Worm (Caenorhabditis elegans) whole organism, young adult: ENCODE results near the gene F54F11.1.

Source experiments
- B0035.1 ChIP-seq: sonication (generic microtip); optimal IDR thresholded peaks from 2 replicates; lab custom pipeline; 2016; ENCODE audit warnings: missing genetic modification characterization, mild to moderate bottlenecking, missing compliant biosample characterization, missing genotype, missing genetic modification reagents
- B0336.3 ChIP-seq: fragments of 200-800 bp; sonication (Bioruptor generic); IDR thresholded peaks from 2 replicates; pipeline ENCODE4 v1.3.6; 2022; ENCODE audit warnings: missing genetic modification characterization, missing compliant biosample characterization
- F22D6.2 ChIP-seq: sonication (generic microtip); optimal IDR thresholded peaks from 2 replicates; lab custom pipeline; 2016; ENCODE audit warnings: mild to moderate bottlenecking, missing genetic modification characterization, missing compliant biosample characterization
- F49E8.2 ChIP-seq: sonication (generic microtip); optimal IDR thresholded peaks from 3 replicates; lab custom pipeline; 2017; ENCODE audit warnings: missing genetic modification characterization, mild to moderate bottlenecking, missing compliant biosample characterization, antibody characterized with exemption, moderate library complexity; ENCODE audit not compliant: insufficient read depth
- Y56A3A.18 ChIP-seq: fragments of 200-800 bp; sonication (Bioruptor generic); IDR thresholded peaks from 2 replicates; pipeline ENCODE4 v1.3.6; 2022; ENCODE audit warnings: missing genetic modification reagents, missing genetic modification characterization, missing compliant biosample characterization
- atf-7 ChIP-seq: sonication (generic microtip); optimal IDR thresholded peaks from 2 replicates; lab custom pipeline; 2017; ENCODE audit warnings: mild to moderate bottlenecking, missing genetic modification characterization, missing compliant biosample characterization
- attf-5 ChIP-seq: fragments of 200-800 bp; sonication (Bioruptor generic); optimal IDR thresholded peaks from 2 replicates; lab custom pipeline; 2018; ENCODE audit warnings: mild to moderate bottlenecking, missing genetic modification characterization, missing compliant biosample characterization
- cebp-1 ChIP-seq, 2 experiments: fragments of 200-800 bp in 1 of 2; sonication (Bioruptor generic) in 1 of 2; sonication (generic microtip) in 1 of 2; IDR thresholded peaks in 1 of 2; optimal IDR thresholded peaks in 1 of 2; 2 replicates each; pipeline versions ENCODE4 v1.3.6 to Lab custom; 2017 to 2022; ENCODE audit warnings: missing compliant biosample characterization in 2 of 2, missing genetic modification characterization in 2 of 2, mild to moderate bottlenecking in 1 of 2, missing genetic modification reagents in 1 of 2, moderate library complexity in 1 of 2
- ceh-40 ChIP-seq: fragments of 200-800 bp; sonication (Bioruptor generic); IDR thresholded peaks from 2 replicates; pipeline ENCODE4 v1.3.6; 2022; ENCODE audit warnings: missing genetic modification characterization, missing compliant biosample characterization
- dox-1 ChIP-seq: fragments of 200-800 bp; sonication (Bioruptor generic); IDR thresholded peaks from 2 replicates; pipeline ENCODE4 v1.3.6; 2022; ENCODE audit warnings: missing genetic modification reagents, missing genetic modification characterization, missing compliant biosample characterization
- dpl-1 ChIP-seq: fragments of 150-350 bp; optimal IDR thresholded peaks from 2 replicates; lab custom pipeline; 2014; ENCODE audit warnings: missing biosample characterization, missing genetic modification reagents, missing genetic modification characterization
- egl-44 ChIP-seq: fragments of 200-800 bp; sonication (Bioruptor generic); IDR thresholded peaks from 2 replicates; pipeline ENCODE4 v1.3.6; 2022; ENCODE audit warnings: missing genetic modification reagents, missing genetic modification characterization, missing compliant biosample characterization
- ets-4 ChIP-seq: fragments of 200-800 bp; sonication (Bioruptor generic); optimal IDR thresholded peaks from 2 replicates; lab custom pipeline; 2018; ENCODE audit warnings: mild to moderate bottlenecking, missing genetic modification characterization, missing compliant biosample characterization
- him-1 ChIP-seq: sonication (generic microtip); optimal IDR thresholded peaks from 2 replicates; lab custom pipeline; 2016; ENCODE audit warnings: missing genotype, missing genetic modification reagents, missing genetic modification characterization, missing compliant biosample characterization
- lin-40 ChIP-seq: sonication (generic microtip); optimal IDR thresholded peaks from 2 replicates; lab custom pipeline; 2016; ENCODE audit warnings: missing genetic modification characterization, mild to moderate bottlenecking, missing compliant biosample characterization, missing genotype, missing genetic modification reagents
- lin-54 ChIP-seq: fragments of 200-800 bp; sonication (Bioruptor generic); optimal IDR thresholded peaks from 2 replicates; lab custom pipeline; 2018; ENCODE audit warnings: mild to moderate bottlenecking, missing genetic modification characterization, missing compliant biosample characterization
- madf-10 ChIP-seq: sonication (generic microtip); optimal IDR thresholded peaks from 2 replicates; lab custom pipeline; 2016; ENCODE audit warnings: mild to moderate bottlenecking, missing genetic modification characterization, missing compliant biosample characterization
- madf-8 ChIP-seq: fragments of 200-800 bp; sonication (Bioruptor generic); conservative IDR thresholded peaks from 2 replicates; pipeline ENCODE4 v1.3.6; 2022; ENCODE audit warnings: missing genetic modification reagents, missing genetic modification characterization, missing compliant biosample characterization
- mcd-1 ChIP-seq: fragments of 200-800 bp; sonication (Bioruptor generic); IDR thresholded peaks from 2 replicates; pipeline ENCODE4 v1.3.6; 2022; ENCODE audit warnings: missing genetic modification reagents, missing genetic modification characterization, missing compliant biosample characterization
- nfya-2 ChIP-seq: fragments of 200-800 bp; sonication (Bioruptor generic); IDR thresholded peaks from 2 replicates; pipeline ENCODE4 v1.3.6; 2022; ENCODE audit warnings: missing genetic modification reagents, missing genetic modification characterization, missing compliant biosample characterization
- nfyb-1 ChIP-seq: fragments of 200-800 bp; sonication (Bioruptor generic); IDR thresholded peaks from 2 replicates; pipeline ENCODE4 v1.3.6; 2022; ENCODE audit warnings: missing genetic modification reagents, missing genetic modification characterization, missing compliant biosample characterization
- nhr-120 ChIP-seq: fragments of 200-800 bp; sonication (Bioruptor generic); IDR thresholded peaks from 2 replicates; pipeline ENCODE4 v1.3.6; 2022; ENCODE audit warnings: missing genetic modification characterization, missing compliant biosample characterization
- nhr-179 ChIP-seq: sonication (generic microtip); optimal IDR thresholded peaks from 2 replicates; lab custom pipeline; 2016; ENCODE audit warnings: mild to moderate bottlenecking, missing genetic modification characterization, missing compliant biosample characterization
- nhr-80 ChIP-seq: sonication (generic microtip); optimal IDR thresholded peaks from 2 replicates; lab custom pipeline; 2016; ENCODE audit warnings: missing genetic modification characterization, missing compliant biosample characterization
- snpc-4 ChIP-seq, 5 experiments: fragments of 150-350 bp in 1 of 5; sonication (generic microtip) in 4 of 5; optimal IDR thresholded peaks; 2 replicates each; lab custom pipeline; 2014 to 2018; ENCODE audit warnings: missing genetic modification characterization in 5 of 5, missing biosample characterization in 3 of 5, antibody characterized with exemption in 2 of 5, mild to moderate bottlenecking in 2 of 5, missing compliant biosample characterization in 2 of 5, missing genotype in 2 of 5, moderate library complexity in 2 of 5, missing genetic modification reagents in 1 of 5
- somi-1 ChIP-seq: fragments of 200-800 bp; sonication (Bioruptor generic); optimal IDR thresholded peaks from 2 replicates; lab custom pipeline; 2018; ENCODE audit warnings: mild to moderate bottlenecking, missing genetic modification characterization, missing compliant biosample characterization
- tbp1 ChIP-seq: fragments of 200-800 bp; sonication (Bioruptor generic); optimal IDR thresholded peaks from 2 replicates; lab custom pipeline; 2018; ENCODE audit warnings: mild to moderate bottlenecking, missing genetic modification characterization, missing compliant biosample characterization
- ztf-22 ChIP-seq: fragments of 200-800 bp; sonication (Bioruptor generic); optimal IDR thresholded peaks from 2 replicates; lab custom pipeline; 2018; ENCODE audit warnings: mild to moderate bottlenecking, missing genetic modification characterization, moderate library complexity, missing compliant biosample characterization
- ztf-26 ChIP-seq: sonication (generic microtip); optimal IDR thresholded peaks from 2 replicates; lab custom pipeline; 2017; ENCODE audit warnings: missing genetic modification characterization, missing compliant biosample characterization
- ztf-6 ChIP-seq: fragments of 200-800 bp; sonication (Bioruptor generic); IDR thresholded peaks from 2 replicates; pipeline ENCODE4 v1.3.6; 2022; ENCODE audit warnings: missing genetic modification reagents, missing genetic modification characterization, missing compliant biosample characterization

F54F11.1 gene

DNA sequence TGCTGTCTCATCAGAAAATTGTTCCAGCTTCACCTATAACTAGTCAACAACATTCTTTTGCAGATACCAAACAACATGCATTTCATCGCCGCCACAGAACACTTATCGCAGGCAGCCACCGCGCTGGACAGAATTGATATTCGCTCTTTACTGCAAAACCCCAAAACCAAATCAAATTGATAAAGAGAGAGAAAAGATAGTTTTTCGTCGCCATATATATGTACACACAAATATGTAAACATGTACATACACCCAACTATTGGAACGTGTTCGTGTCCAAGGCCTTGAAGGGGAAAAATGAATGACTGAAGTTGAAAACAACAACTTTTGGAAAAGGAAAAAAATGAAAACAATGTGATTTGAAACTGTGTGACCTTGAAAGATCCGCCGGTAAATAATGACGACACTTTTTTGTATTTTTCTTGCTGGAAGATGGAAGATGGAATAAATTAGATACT lies 38.3 kb upstream of the F54F11.1 start:
- TF ChIP-seq dpl-1 (GFP tag; lab: Kevin White, UChicago), result no peak
- 0 out of 2 replicates have a peak, but pooled peaks have one; percentile 23 for TF ChIP-seq dox-1 (GFP tag; lab: Robert Waterston, UW)
- peak; percentile 4 for TF ChIP-seq lin-40 (tag; lab: Kevin White, UChicago)
- TF ChIP-seq nhr-80 (tag; lab: Kevin White, UChicago), result peak; percentile 85
- TF ChIP-seq nhr-120 (GFP tag; lab: Robert Waterston, UW), result no peak
- TF ChIP-seq cebp-1 (GFP tag; IDR thresholded peaks at IDR 0.05; lab: Robert Waterston, UW), result no peak
- peak; percentile 20 for TF ChIP-seq cebp-1 (tag; optimal IDR thresholded peaks at IDR 0.05; lab: Kevin White, UChicago)

DNA sequence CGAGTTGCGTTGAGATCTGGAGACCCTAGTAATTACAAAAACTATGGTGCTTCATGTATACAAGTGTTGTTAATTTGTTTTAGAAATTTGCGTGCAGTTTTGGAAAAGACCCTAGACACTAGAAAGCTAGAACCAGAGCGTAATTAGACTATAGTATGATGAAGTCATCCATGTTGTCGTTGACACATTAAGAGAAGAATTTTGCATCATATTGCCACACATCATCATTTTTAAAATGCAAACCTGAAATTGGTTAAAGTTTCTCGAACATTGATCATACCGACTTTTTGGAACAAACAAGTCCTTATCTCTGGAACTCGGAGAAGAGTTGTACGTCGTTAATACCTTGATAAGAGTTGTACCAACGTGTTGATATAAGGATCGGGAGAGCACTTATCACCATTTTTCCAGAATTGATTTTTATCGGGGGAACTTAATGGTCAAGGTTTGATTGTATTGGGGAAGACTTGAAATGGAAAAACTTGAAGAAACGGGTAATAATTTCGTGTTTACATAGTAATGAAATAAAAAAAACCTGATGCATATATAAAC lies 35.8 kb upstream of the F54F11.1 start:
- TF ChIP-seq nhr-80 (tag; lab: Kevin White, UChicago) (peak; percentile 87), ztf-22 (GFP tag; lab: Kevin White, UChicago) (peak; percentile 35), lin-54 (GFP tag; lab: Kevin White, UChicago) (no peak), atf-7 (tag; lab: Kevin White, UChicago) (peak; percentile 3)

DNA sequence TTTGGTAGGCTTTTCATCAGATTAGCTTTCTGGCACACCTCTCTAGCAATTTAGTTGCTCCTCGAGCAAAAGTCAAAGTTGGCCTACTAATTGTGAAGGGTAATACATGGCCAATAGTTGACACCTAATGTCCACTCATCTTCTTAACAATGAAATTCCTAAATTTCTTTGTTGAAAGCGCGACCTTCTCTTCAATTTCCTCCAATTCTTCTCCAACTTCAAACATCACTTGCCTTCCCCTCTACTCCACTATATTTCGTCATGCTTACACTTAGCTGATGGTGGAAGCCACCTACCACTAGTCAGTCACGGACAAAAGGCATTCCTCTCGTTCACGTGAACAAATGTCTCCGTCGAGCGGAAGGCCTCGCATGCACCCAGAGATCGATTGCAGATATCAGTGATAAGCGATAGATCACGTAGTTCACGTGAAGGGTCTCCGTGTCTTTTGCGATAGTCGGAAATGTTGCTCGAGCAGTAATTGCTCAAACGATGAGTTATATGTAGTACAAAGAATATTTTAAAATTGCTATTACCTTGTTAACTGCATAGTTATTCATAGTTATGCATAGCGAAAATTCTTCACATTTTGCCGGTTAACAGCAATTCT lies 34.6 kb upstream of the F54F11.1 start, which contains the start of gene E01G4.3:
TSS of gene E01G4.3 (minus strand) at position 560 of the 610 bp plus-strand sequence.
- TF ChIP-seq ztf-22 (GFP tag; lab: Kevin White, UChicago) (peak; percentile 61), atf-7 (tag; lab: Kevin White, UChicago) (peak; percentile 67), ets-4 (GFP tag; lab: Kevin White, UChicago) (peak; percentile 27), snpc-4 (GFP tag; optimal IDR thresholded peaks at IDR 0.05; lab: Kevin White, UChicago) (no peak), snpc-4 (tag; optimal IDR thresholded peaks at IDR 0.05; lab: Kevin White, UChicago) (peak in 1 of 4 experiments; percentile 3), ztf-26 (tag; lab: Kevin White, UChicago) (peak; percentile 56), egl-44 (GFP tag; lab: Robert Waterston, UW) (0 out of 2 replicates have a peak, but pooled peaks have one; percentile 11), Y56A3A.18 (0 out of 2 replicates have a peak, but pooled peaks have one; percentile 35), B0336.3 (GFP tag; lab: Robert Waterston, UW) (peak; percentile 54; the same call in 1 of the 2 replicates), nhr-80 (tag; lab: Kevin White, UChicago) (peak; percentile 59), tbp1 (GFP tag; lab: Kevin White, UChicago) (peak; percentile 8), cebp-1 (GFP tag; IDR thresholded peaks at IDR 0.05; lab: Robert Waterston, UW) (peak; percentile 45; the same call in 1 of the 2 replicates), cebp-1 (tag; optimal IDR thresholded peaks at IDR 0.05; lab: Kevin White, UChicago) (peak; percentile 80), madf-10 (peak; percentile 18), nfyb-1 (GFP tag; lab: Robert Waterston, UW) (peak; percentile 59; the same call in 1 of the 2 replicates), somi-1 (GFP tag; lab: Kevin White, UChicago) (peak; percentile 45), nhr-179 (no peak), B0035.1 (no peak), lin-40 (tag; lab: Kevin White, UChicago) (peak; percentile 66), nfya-2 (no peak), madf-8 (GFP tag; lab: Robert Waterston, UW) (no peak), attf-5 (GFP tag; lab: Kevin White, UChicago) (peak; percentile 11), mcd-1 (peak; percentile 53)
- TF ChIP-seq, all 124 proteins: peak for 17

DNA sequence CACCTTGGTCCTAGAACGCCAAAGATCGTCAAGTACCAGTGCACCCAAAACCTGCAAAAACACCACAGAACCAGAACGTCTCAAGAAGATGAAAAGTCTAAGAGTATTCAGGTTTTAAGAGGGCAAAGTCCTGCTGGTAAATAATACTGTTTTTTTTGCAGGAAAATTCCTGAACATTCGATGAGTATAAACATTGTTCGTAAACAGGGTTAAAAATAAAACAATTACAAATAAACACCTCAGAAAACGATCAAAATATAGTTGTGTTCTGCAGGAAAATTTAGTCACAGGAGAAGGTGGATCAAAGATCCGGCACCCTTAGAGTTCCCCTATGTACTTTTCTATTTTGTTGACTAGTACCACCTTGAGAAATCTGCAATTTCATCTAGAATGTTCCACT lies 33.1 kb upstream of the F54F11.1 start:
- TF ChIP-seq ztf-22 (GFP tag; lab: Kevin White, UChicago) (no peak), him-1 (tag; lab: Kevin White, UChicago) (no peak), nfya-2 (no peak), ztf-6 (GFP tag; lab: Robert Waterston, UW) (no peak), ets-4 (GFP tag; lab: Kevin White, UChicago) (no peak), F49E8.2 (no peak), F22D6.2 (tag; lab: Kevin White, UChicago) (no peak), ceh-40 (GFP tag; lab: Robert Waterston, UW) (no peak), nhr-179 (no peak)
